Worm (Caenorhabditis elegans) whole organism, L3 larva: Measurements from ENCODE around the gene pges-2.

Source experiments
- R02D3.7 ChIP-seq: fragments of 150-350 bp; optimal IDR thresholded peaks from 2 replicates; lab custom pipeline; 2014; ENCODE audit warnings: missing biosample characterization, missing genetic modification characterization
- ZK546.5 ChIP-seq: sonication (generic microtip); optimal IDR thresholded peaks from 2 replicates; lab custom pipeline; 2017; ENCODE audit warnings: missing biosample characterization, missing genetic modification characterization
- aly-2 ChIP-seq: fragments of 150-350 bp; optimal IDR thresholded peaks from 2 replicates; lab custom pipeline; 2014; ENCODE audit warnings: missing biosample characterization, missing genetic modification characterization
- ama-1 ChIP-seq: fragments of 150-350 bp; optimal IDR thresholded peaks from 2 replicates; lab custom pipeline; 2018
- ceh-16 ChIP-seq: sonication (generic microtip); optimal IDR thresholded peaks from 2 replicates; lab custom pipeline; 2017; ENCODE audit warnings: missing biosample characterization, missing genetic modification characterization
- ceh-28 ChIP-seq: fragments of 150-350 bp; optimal IDR thresholded peaks from 2 replicates; lab custom pipeline; 2014; ENCODE audit warnings: missing biosample characterization, missing genetic modification reagents, missing genetic modification characterization
- ceh-82 ChIP-seq: fragments of 150-350 bp; optimal IDR thresholded peaks from 2 replicates; lab custom pipeline; 2014; ENCODE audit warnings: missing biosample characterization, missing genetic modification characterization
- ceh-9 ChIP-seq: sonication (generic microtip); optimal IDR thresholded peaks from 2 replicates; lab custom pipeline; 2018; ENCODE audit warnings: missing biosample characterization, missing genetic modification characterization
- daf-12 ChIP-seq: fragments of 150-350 bp; optimal IDR thresholded peaks from 2 replicates; lab custom pipeline; 2014; ENCODE audit warnings: missing biosample characterization, missing genetic modification reagents, missing genetic modification characterization
- egl-27 ChIP-seq: sonication (generic microtip); optimal IDR thresholded peaks from 4 replicates; lab custom pipeline; 2017; ENCODE audit warnings: missing biosample characterization, missing genetic modification reagents, missing genetic modification characterization
- egl-5 ChIP-seq: fragments of 150-350 bp; optimal IDR thresholded peaks from 2 replicates; lab custom pipeline; 2017; ENCODE audit warnings: missing biosample characterization, missing genetic modification reagents, missing genetic modification characterization, inconsistent platforms
- elt-1 ChIP-seq: fragments of 150-350 bp; optimal IDR thresholded peaks from 2 replicates; lab custom pipeline; 2014; ENCODE audit warnings: missing biosample characterization, missing genetic modification characterization
- elt-2 ChIP-seq: sonication (generic microtip); optimal IDR thresholded peaks from 2 replicates; lab custom pipeline; 2016; ENCODE audit warnings: missing genetic modification reagents, mild to moderate bottlenecking, missing genetic modification characterization, missing compliant biosample characterization
- elt-3 ChIP-seq, 3 experiments: fragments of 150-350 bp in 1 of 3; sonication (generic microtip) in 2 of 3; optimal IDR thresholded peaks; 2 replicates in 2 of 3; 4 replicates in 1 of 3; lab custom pipeline; 2014 to 2017; ENCODE audit warnings: missing biosample characterization in 3 of 3, missing genetic modification characterization in 3 of 3
- eor-1 ChIP-seq, 2 experiments: fragments of 150-350 bp; optimal IDR thresholded peaks; 2 replicates each; lab custom pipeline; 2014 to 2018; ENCODE audit warnings: missing biosample characterization in 2 of 2, missing genetic modification characterization in 2 of 2
- fkh-10 ChIP-seq: sonication (generic microtip); optimal IDR thresholded peaks from 2 replicates; lab custom pipeline; 2017; ENCODE audit warnings: missing biosample characterization, missing genetic modification reagents, missing genetic modification characterization
- fkh-2 ChIP-seq: fragments of 150-350 bp; optimal IDR thresholded peaks from 2 replicates; lab custom pipeline; 2014; ENCODE audit warnings: missing biosample characterization, missing genetic modification reagents, missing genetic modification characterization
- fos-1 ChIP-seq: fragments of 150-350 bp; optimal IDR thresholded peaks from 2 replicates; lab custom pipeline; 2014; ENCODE audit warnings: missing biosample characterization, missing genetic modification characterization
- hmg-11 ChIP-seq: sonication (generic microtip); optimal IDR thresholded peaks from 2 replicates; lab custom pipeline; 2016; ENCODE audit warnings: missing genetic modification characterization, missing compliant biosample characterization
- jun-1 ChIP-seq: fragments of 150-350 bp; optimal IDR thresholded peaks from 2 replicates; lab custom pipeline; 2014; ENCODE audit warnings: missing biosample characterization, missing genetic modification reagents, missing genetic modification characterization
- lin-15B ChIP-seq: fragments of 150-350 bp; optimal IDR thresholded peaks from 2 replicates; lab custom pipeline; 2014; ENCODE audit warnings: missing biosample characterization, missing genetic modification characterization
- lin-39 ChIP-seq: fragments of 150-350 bp; optimal IDR thresholded peaks from 2 replicates; lab custom pipeline; 2018; ENCODE audit warnings: missing biosample characterization, missing genetic modification reagents, missing genetic modification characterization
- lsy-12 ChIP-seq: sonication (generic microtip); optimal IDR thresholded peaks from 2 replicates; lab custom pipeline; 2016; ENCODE audit warnings: mild to moderate bottlenecking, missing genetic modification characterization, missing compliant biosample characterization
- mdl-1 ChIP-seq: fragments of 150-350 bp; optimal IDR thresholded peaks from 2 replicates; lab custom pipeline; 2014; ENCODE audit warnings: missing biosample characterization, missing genetic modification characterization
- mml-1 ChIP-seq: fragments of 150-350 bp; sonication (generic microtip); optimal IDR thresholded peaks from 3 replicates; lab custom pipeline; 2014; ENCODE audit warnings: missing biosample characterization, missing genetic modification characterization
- nfya-1 ChIP-seq: sonication (generic microtip); optimal IDR thresholded peaks from 2 replicates; lab custom pipeline; 2017; ENCODE audit warnings: missing genetic modification characterization, mild to moderate bottlenecking, missing compliant biosample characterization, antibody characterized with exemption, moderate library complexity; ENCODE audit not compliant: insufficient read depth
- nhr-11 ChIP-seq: fragments of 150-350 bp; optimal IDR thresholded peaks from 2 replicates; lab custom pipeline; 2014; ENCODE audit warnings: missing biosample characterization, missing genetic modification characterization
- nhr-12 ChIP-seq: fragments of 150-350 bp; optimal IDR thresholded peaks from 2 replicates; lab custom pipeline; 2014; ENCODE audit warnings: missing biosample characterization, missing genetic modification characterization
- nhr-23 ChIP-seq: fragments of 150-350 bp; optimal IDR thresholded peaks from 2 replicates; lab custom pipeline; 2014; ENCODE audit warnings: missing biosample characterization, missing genetic modification reagents, missing genetic modification characterization
- nhr-237 ChIP-seq: fragments of 150-350 bp; optimal IDR thresholded peaks from 2 replicates; lab custom pipeline; 2014; ENCODE audit warnings: missing biosample characterization, missing genetic modification characterization
- nhr-25 ChIP-seq: sonication (generic microtip); optimal IDR thresholded peaks from 2 replicates; lab custom pipeline; 2017; ENCODE audit warnings: missing biosample characterization, missing genetic modification characterization
- nhr-28 ChIP-seq: fragments of 150-350 bp; optimal IDR thresholded peaks from 2 replicates; lab custom pipeline; 2014; ENCODE audit warnings: missing biosample characterization, missing genetic modification characterization
- nhr-43 ChIP-seq: sonication (generic microtip); optimal IDR thresholded peaks from 2 replicates; lab custom pipeline; 2016; ENCODE audit warnings: mild to moderate bottlenecking, missing genetic modification characterization, missing compliant biosample characterization; ENCODE audit not compliant: poor library complexity, severe bottlenecking
- nhr-67 ChIP-seq: fragments of 150-350 bp; optimal IDR thresholded peaks from 2 replicates; lab custom pipeline; 2014; ENCODE audit warnings: missing biosample characterization, missing genetic modification characterization
- nhr-76 ChIP-seq: fragments of 150-350 bp; sonication (generic microtip); optimal IDR thresholded peaks from 5 replicates; lab custom pipeline; 2014; ENCODE audit warnings: missing biosample characterization, missing genetic modification characterization
- nhr-77 ChIP-seq: fragments of 150-350 bp; optimal IDR thresholded peaks from 2 replicates; lab custom pipeline; 2014; ENCODE audit warnings: missing biosample characterization, missing genetic modification characterization
- pha-4 ChIP-seq: fragments of 150-350 bp; optimal IDR thresholded peaks from 2 replicates; lab custom pipeline; 2014; ENCODE audit warnings: missing biosample characterization, missing genetic modification reagents, missing genetic modification characterization
- pqm-1 ChIP-seq: fragments of 150-350 bp; optimal IDR thresholded peaks from 2 replicates; lab custom pipeline; 2017; ENCODE audit warnings: missing biosample characterization, missing genetic modification characterization, inconsistent platforms
- sea-2 ChIP-seq: fragments of 150-350 bp; sonication (generic microtip); optimal IDR thresholded peaks from 4 replicates; lab custom pipeline; 2014; ENCODE audit warnings: missing biosample characterization, missing genetic modification reagents, missing genetic modification characterization
- skn-1 ChIP-seq: fragments of 150-350 bp; optimal IDR thresholded peaks from 2 replicates; lab custom pipeline; 2014; ENCODE audit warnings: missing biosample characterization, missing genetic modification characterization
- snpc-4 ChIP-seq: fragments of 150-350 bp; optimal IDR thresholded peaks from 2 replicates; lab custom pipeline; 2014; ENCODE audit warnings: missing biosample characterization, missing genetic modification characterization
- tbx-2 ChIP-seq: sonication (generic microtip); optimal IDR thresholded peaks from 2 replicates; lab custom pipeline; 2016; ENCODE audit warnings: mild to moderate bottlenecking, missing genetic modification characterization, missing compliant biosample characterization
- unc-39 ChIP-seq: sonication (generic microtip); optimal IDR thresholded peaks from 4 replicates; lab custom pipeline; 2017; ENCODE audit warnings: missing biosample characterization, missing genetic modification characterization
- unc-62 ChIP-seq: fragments of 150-350 bp; sonication (generic microtip); optimal IDR thresholded peaks from 4 replicates; lab custom pipeline; 2014; ENCODE audit warnings: missing biosample characterization, missing genetic modification reagents, missing genetic modification characterization
- zag-1 ChIP-seq: fragments of 150-350 bp; optimal IDR thresholded peaks from 2 replicates; lab custom pipeline; 2014; ENCODE audit warnings: missing biosample characterization, missing genetic modification characterization
- ztf-11 ChIP-seq: fragments of 150-350 bp; optimal IDR thresholded peaks from 2 replicates; lab custom pipeline; 2014; ENCODE audit warnings: missing biosample characterization, missing genetic modification characterization
- ztf-4 ChIP-seq: fragments of 150-350 bp; optimal IDR thresholded peaks from 2 replicates; lab custom pipeline; 2014; ENCODE audit warnings: missing biosample characterization, missing genetic modification characterization

pges-2 gene

DNA sequence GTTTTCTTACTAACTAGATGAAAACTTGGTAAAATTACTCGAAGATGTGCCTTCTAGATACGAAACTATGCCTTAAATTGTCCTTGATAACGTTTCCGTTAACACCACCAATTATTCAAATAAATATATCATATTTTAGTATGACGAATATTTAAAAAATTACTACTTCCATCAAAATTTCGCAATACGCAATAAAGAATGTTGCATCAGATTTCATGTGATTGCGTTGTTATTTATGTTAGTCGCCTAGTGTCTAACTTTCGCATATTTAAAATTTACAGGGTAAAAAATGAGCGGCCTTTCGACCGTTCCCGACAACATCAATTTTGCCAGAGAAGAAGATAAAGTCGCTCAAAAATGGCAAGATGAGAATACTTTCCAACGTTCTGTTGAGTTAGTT is 736 bp upstream of the pges-2 start, which contains the start of gene iars-1:
TSS of gene iars-1 (plus strand) at position 276 of the 400 bp plus-strand sequence.
- TF ChIP-seq elt-2 (tag; lab: Kevin White, UChicago) = no peak
- no peak for TF ChIP-seq sea-2 (GFP tag; lab: Kevin White, UChicago)
- TF ChIP-seq nhr-12 = no peak
- TF ChIP-seq fos-1 (tag; lab: Kevin White, UChicago) = no peak
- no peak for TF ChIP-seq nhr-67 (tag; lab: Kevin White, UChicago)
- no peak for TF ChIP-seq ceh-82 (tag; lab: Kevin White, UChicago)
- TF ChIP-seq nhr-43 = no peak
- no peak for TF ChIP-seq egl-5

DNA sequence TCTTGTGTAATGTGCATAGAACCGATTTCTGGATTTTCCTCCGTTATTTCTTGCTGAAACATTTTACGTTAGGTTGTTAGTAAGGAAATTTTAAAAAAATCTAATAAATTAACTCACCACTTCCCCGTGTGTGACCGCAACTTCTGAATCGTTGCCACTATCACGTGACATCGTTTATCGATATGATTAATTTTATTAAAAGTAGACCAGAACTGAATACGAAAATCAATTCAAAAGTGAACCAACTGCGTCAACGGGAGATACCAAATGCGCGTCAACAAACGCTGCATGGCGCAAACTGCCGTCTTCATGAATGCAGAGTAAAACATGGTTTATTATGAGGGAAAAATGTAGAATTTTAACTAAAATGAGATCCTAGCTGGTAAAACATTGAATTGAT is 1.6 kb downstream of the pges-2 start, which contains the start of gene sir-2.1:
TSS of gene sir-2.1 (minus strand) at position 212 of the 400 bp plus-strand sequence.
- TF ChIP-seq ztf-11 (tag; lab: Kevin White, UChicago) (no peak), elt-3 (tag; optimal IDR thresholded peaks at IDR 0.05; lab: Kevin White, UChicago) (no peak), daf-12 (tag; lab: Kevin White, UChicago) (no peak), fos-1 (tag; lab: Kevin White, UChicago) (no peak), ztf-4 (tag; lab: Kevin White, UChicago) (no peak), lin-15B (tag; lab: Kevin White, UChicago) (peak; percentile 58), hmg-11 (tag; lab: Kevin White, UChicago) (no peak), nhr-67 (tag; lab: Kevin White, UChicago) (no peak), nhr-23 (tag; lab: Kevin White, UChicago) (peak; percentile 55), lin-39 (tag; lab: Kevin White, UChicago) (peak; percentile 27), zag-1 (tag; lab: Kevin White, UChicago) (no peak), snpc-4 (tag; lab: Kevin White, UChicago) (peak; percentile 33), nhr-25 (tag; lab: Kevin White, UChicago) (peak; percentile 9), ceh-16 (tag; lab: Kevin White, UChicago) (no peak), mml-1 (no peak), nhr-77 (tag; lab: Kevin White, UChicago) (no peak), lsy-12 (peak; percentile 54), pha-4 (tag; lab: Kevin White, UChicago) (peak; percentile 47), tbx-2 (tag; lab: Kevin White, UChicago) (no peak), eor-1 (tag; optimal IDR thresholded peaks at IDR 0.05; lab: Kevin White, UChicago) (no peak), ama-1 (lab: Kevin White, UChicago) (peak; percentile 59), elt-2 (tag; lab: Kevin White, UChicago) (peak; percentile 32), nfya-1 (tag; lab: Kevin White, UChicago) (peak; percentile 26), nhr-76 (no peak), nhr-237 (tag; lab: Kevin White, UChicago) (no peak), mdl-1 (tag; lab: Kevin White, UChicago) (no peak), pqm-1 (tag; lab: Kevin White, UChicago) (no peak), egl-5 (no peak), nhr-43 (peak; percentile 13), ZK546.5 (tag; lab: Kevin White, UChicago) (no peak), skn-1 (tag; lab: Kevin White, UChicago) (no peak), ceh-9 (no peak), fkh-2 (tag; lab: Kevin White, UChicago) (no peak), aly-2 (no peak), jun-1 (peak; percentile 2), ceh-28 (tag; lab: Kevin White, UChicago) (peak; percentile 31), unc-39 (tag; lab: Kevin White, UChicago) (no peak), unc-62 (GFP tag; lab: Kevin White, UChicago) (no peak), nhr-28 (tag; lab: Kevin White, UChicago) (no peak), sea-2 (GFP tag; lab: Kevin White, UChicago) (no peak), ceh-82 (tag; lab: Kevin White, UChicago) (no peak), fkh-10 (GFP tag; lab: Kevin White, UChicago) (no peak), elt-1 (tag; lab: Kevin White, UChicago) (no peak), nhr-11 (tag; lab: Kevin White, UChicago) (no peak), egl-27 (tag; lab: Kevin White, UChicago) (no peak), nhr-12 (no peak), R02D3.7 (tag; lab: Kevin White, UChicago) (no peak)
